Fruit fly (Drosophila melanogaster): ENCODE results near the gene CG5676.

The CG5676 gene

dm6 chr2L:10249655-10250202 is 6.0 kb downstream of the CG5676 start (continued):
- TF ChIP-seq CG7372 (GFP tag; IDR thresholded peaks at IDR 0.05) = no peak
- TF ChIP-seq vvl (GFP tag; IDR thresholded peaks at IDR 0.05) = no peak
- peak; percentile 41 for TF ChIP-seq CG33213 (GFP tag; optimal IDR thresholded peaks at IDR 0.05)
- peak; percentile 80 for TF ChIP-seq onecut (GFP tag; IDR thresholded peaks at IDR 0.05)
- TF ChIP-seq H15 (GFP tag; IDR thresholded peaks at IDR 0.05) = no peak
- peak; percentile 40 for TF ChIP-seq CG1529 (GFP tag; optimal IDR thresholded peaks at IDR 0.05)
- peak; percentile 75 for TF ChIP-seq Sox100B (GFP tag; optimal IDR thresholded peaks at IDR 0.05)
- peak; percentile 55 for TF ChIP-seq exex (tag; optimal IDR thresholded peaks at IDR 0.05)
- no peak for TF ChIP-seq CG14441 (GFP tag; IDR thresholded peaks at IDR 0.05)
- TF ChIP-seq Dll (GFP tag; IDR thresholded peaks at IDR 0.05; ENCODE audit: partially characterized antibody) = 0 out of 4 replicates have a peak, but pooled peaks have one; percentile 24
- TF ChIP-seq schlank (tag; optimal IDR thresholded peaks at IDR 0.05) = no peak
- TF ChIP-seq twi (tag; optimal IDR thresholded peaks at IDR 0.05) = peak; percentile 53
- peak; percentile 75 for TF ChIP-seq pfk (GFP tag; optimal IDR thresholded peaks at IDR 0.05)
- peak; percentile 39 for TF ChIP-seq dmrt11E (tag; optimal IDR thresholded peaks at IDR 0.05)
- TF ChIP-seq bab2 (GFP tag; optimal IDR thresholded peaks at IDR 0.05) = peak; percentile 17
- TF ChIP-seq CG12391 (tag; optimal IDR thresholded peaks at IDR 0.05) = no peak
- TF ChIP-seq CG15479 (GFP tag; optimal IDR thresholded peaks at IDR 0.05) = peak; percentile 81
- TF ChIP-seq dati (GFP tag; IDR thresholded peaks at IDR 0.05) = no peak
- TF ChIP-seq fu2 (GFP tag; optimal IDR thresholded peaks at IDR 0.05) = no peak
- peak; percentile 87 for TF ChIP-seq CG33557 (GFP tag; optimal IDR thresholded peaks at IDR 0.05)
- TF ChIP-seq chm (GFP tag; IDR thresholded peaks at IDR 0.05) = peak; percentile 80
- TF ChIP-seq CG14014 (GFP tag; IDR thresholded peaks at IDR 0.05) = peak; percentile 31; the same call in 1 of the 2 replicates
- peak; percentile 34 for TF ChIP-seq CG13424 (tag; optimal IDR thresholded peaks at IDR 0.05)
- TF ChIP-seq cg (GFP tag; optimal IDR thresholded peaks at IDR 0.05) = peak; percentile 79
- TF ChIP-seq ATbp (GFP tag; optimal IDR thresholded peaks at IDR 0.05) = no peak
- no peak for TF ChIP-seq unc-4 (GFP tag; IDR thresholded peaks at IDR 0.05; ENCODE audit: partially characterized antibody)
- TF ChIP-seq CHES-1-like (GFP tag; optimal IDR thresholded peaks at IDR 0.05) = peak; percentile 15
- peak; percentile 74 for TF ChIP-seq CG30020 (tag; optimal IDR thresholded peaks at IDR 0.05)
- peak; percentile 33; the same call in 1 of the 2 replicates for TF ChIP-seq peb (GFP tag; IDR thresholded peaks at IDR 0.05)
- TF ChIP-seq HLH3B (GFP tag; IDR thresholded peaks at IDR 0.05) = peak; percentile 29; the same call in 1 of the 2 replicates
- peak; percentile 20 for TF ChIP-seq trh (GFP tag; optimal IDR thresholded peaks at IDR 0.05)
- peak; percentile 33 for TF ChIP-seq CG8924 (tag; optimal IDR thresholded peaks at IDR 0.05)
- no peak for TF ChIP-seq sna (GFP tag; IDR thresholded peaks at IDR 0.05; ENCODE audit: partially characterized antibody)
- no peak for TF ChIP-seq hkb (optimal IDR thresholded peaks at IDR 0.05)
- peak; percentile 42; the same call in 1 of the 2 replicates for TF ChIP-seq hkb (GFP tag; IDR thresholded peaks at IDR 0.05)
- peak; percentile 19 for TF ChIP-seq CG10431 (GFP tag; optimal IDR thresholded peaks at IDR 0.05)
- TF ChIP-seq fd102C (GFP tag; optimal IDR thresholded peaks at IDR 0.05) = peak; percentile 46
- peak; percentile 23 for TF ChIP-seq CG18262 (tag; optimal IDR thresholded peaks at IDR 0.05)
- TF ChIP-seq corto (GFP tag; optimal IDR thresholded peaks at IDR 0.05) = peak; percentile 20
- TF ChIP-seq fd64A (GFP tag; optimal IDR thresholded peaks at IDR 0.05) = peak; percentile 75
- peak; percentile 26 for TF ChIP-seq CG8089 (GFP tag; optimal IDR thresholded peaks at IDR 0.05)
- TF ChIP-seq p53 (GFP tag; optimal IDR thresholded peaks at IDR 0.05) = peak; percentile 76
- peak; percentile 9 for TF ChIP-seq CG2712 (tag; optimal IDR thresholded peaks at IDR 0.05)
- peak; percentile 78 for TF ChIP-seq CG1233 (GFP tag; optimal IDR thresholded peaks at IDR 0.05)
- peak; percentile 45 for TF ChIP-seq CG3281 (GFP tag; optimal IDR thresholded peaks at IDR 0.05)
- TF ChIP-seq lbe (GFP tag; optimal IDR thresholded peaks at IDR 0.05) = no peak
- TF ChIP-seq CG34422 (GFP tag; IDR thresholded peaks at IDR 0.05) = 0 out of 3 replicates have a peak, but pooled peaks have one; percentile 39
- peak; percentile 27 for TF ChIP-seq CG11723 (GFP tag; optimal IDR thresholded peaks at IDR 0.05)
- peak; percentile 15 for TF ChIP-seq CG8290 (GFP tag; optimal IDR thresholded peaks at IDR 0.05)
- peak in 1 of 2 experiments; percentile 73 for TF ChIP-seq CG8290 (tag; optimal IDR thresholded peaks at IDR 0.05)

All from whole organism, embryonic.